Worm (Caenorhabditis elegans): ENCODE results near the gene rsa-2.

DNA sequence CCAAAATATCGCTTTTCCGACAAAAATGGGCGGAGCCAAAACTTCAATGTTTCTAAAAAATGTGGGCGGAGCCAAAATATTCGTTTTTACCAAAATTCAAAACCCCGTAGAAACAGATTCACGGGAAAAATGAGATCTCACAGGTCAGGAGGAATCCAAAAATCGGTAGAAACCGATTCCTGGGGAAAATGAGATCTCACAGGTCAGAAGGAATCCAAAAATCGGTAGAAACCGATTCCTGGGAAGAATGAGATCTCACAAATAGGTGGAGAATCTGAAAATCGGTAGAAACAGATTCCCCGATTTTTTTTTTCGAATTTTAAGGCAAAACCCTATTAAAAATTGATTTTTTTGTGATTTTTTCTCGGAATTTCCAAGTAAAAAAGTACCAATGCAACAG, 30.2 kb downstream of the rsa-2 start:
- TF ChIP-seq egrh-3 (GFP tag; IDR thresholded peaks at IDR 0.05) (no peak), madf-3 (GFP tag; IDR thresholded peaks at IDR 0.05) (no peak), rpc-1 (optimal IDR thresholded peaks at IDR 0.05) (no peak), rpc-1 (tag; optimal IDR thresholded peaks at IDR 0.05) (no peak), ztf-3 (GFP tag; optimal IDR thresholded peaks at IDR 0.05) (no peak), tlf-1 (GFP tag; optimal IDR thresholded peaks at IDR 0.05) (no peak), nhr-90 (tag; optimal IDR thresholded peaks at IDR 0.05) (no peak), lir-1 (GFP tag; conservative IDR thresholded peaks at IDR 0.05) (no peak), F52B5.7 (tag; optimal IDR thresholded peaks at IDR 0.05) (no peak), B0019.2 (GFP tag; conservative IDR thresholded peaks at IDR 0.05) (no peak), repo-1 (tag; optimal IDR thresholded peaks at IDR 0.05) (no peak), ceh-91 (GFP tag; IDR thresholded peaks at IDR 0.05) (no peak), unc-130 (GFP tag; optimal IDR thresholded peaks at IDR 0.05) (peak; percentile 72), him-1 (tag; optimal IDR thresholded peaks at IDR 0.05) (peak; percentile 38), cebp-2 (GFP tag; IDR thresholded peaks at IDR 0.05) (no peak)
